Worm (Caenorhabditis elegans) whole organism, midembryonic: ENCODE results near the gene rgs-5.

Experiments
- T22C8.4 ChIP-seq: fragments of 200-800 bp; sonication (Bioruptor generic); IDR thresholded peaks from 2 replicates; pipeline ENCODE4 v1.3.6; 2022; ENCODE audit warnings: missing genetic modification characterization, missing compliant biosample characterization
- cog-1 ChIP-seq: sonication (generic microtip); optimal IDR thresholded peaks from 2 replicates; lab custom pipeline; 2016; ENCODE audit warnings: missing genetic modification characterization, missing compliant biosample characterization
- flt-1 ChIP-seq: fragments of 200-800 bp; sonication (Bioruptor generic); IDR thresholded peaks from 2 replicates; pipeline ENCODE4 v1.3.6; 2022; ENCODE audit warnings: missing genetic modification characterization, missing compliant biosample characterization
- klf-2 ChIP-seq: fragments of 200-800 bp; sonication (Bioruptor generic); conservative IDR thresholded peaks from 2 replicates; pipeline ENCODE4 v1.3.6; 2022; ENCODE audit warnings: missing genetic modification reagents, missing genetic modification characterization, missing compliant biosample characterization
- med-1 ChIP-seq: sonication (generic microtip); optimal IDR thresholded peaks from 2 replicates; lab custom pipeline; 2017; ENCODE audit warnings: missing genetic modification characterization, mild to moderate bottlenecking, missing compliant biosample characterization, antibody characterized with exemption, missing genetic modification reagents; ENCODE audit not compliant: insufficient read depth

ce11 chrIII:5744579-5744978, 46.2 kb downstream of the rgs-5 start, which contains the start of gene B0244.5:
- TF ChIP-seq flt-1 (GFP tag; lab: Robert Waterston, UW) (no peak), T22C8.4 (GFP tag; lab: Robert Waterston, UW) (no peak), med-1 (GFP tag; lab: Kevin White, UChicago) (no peak), cog-1 (no peak), klf-2 (GFP tag; lab: Robert Waterston, UW) (no peak)
